Worm (Caenorhabditis elegans): Measurements from ENCODE around the gene C44B9.2.

The C44B9.2 gene

DNA sequence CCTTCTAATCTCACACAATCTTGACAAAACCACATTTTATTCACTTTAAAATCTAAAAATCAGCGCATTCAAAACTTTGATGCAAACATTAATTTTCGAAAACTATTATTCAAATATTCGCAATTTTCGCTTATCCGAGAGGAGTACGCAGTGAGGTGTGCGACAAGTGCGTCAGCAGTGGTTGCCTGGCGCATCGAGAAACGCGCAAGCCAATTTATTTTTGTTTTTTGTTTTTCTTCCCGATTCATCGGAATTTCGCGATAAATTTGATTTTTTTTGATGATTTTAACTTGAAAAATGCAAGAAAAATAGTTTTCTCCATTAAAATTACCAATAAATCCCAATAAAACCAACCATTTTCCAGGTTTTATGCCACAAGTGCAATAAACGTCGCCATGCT, 26.4 kb upstream of the C44B9.2 start, which contains the start of the genes fbxb-85 and hex-3:
Gene fbxb-85, minus strand, starts transcription at position 106 of the 400 bp plus-strand sequence.
Gene hex-3, plus strand, starts transcription at position 365 of the 400 bp plus-strand sequence.
- TF ChIP-seq elt-3 (tag; optimal IDR thresholded peaks at IDR 0.05) (no peak), ceh-9 (tag; optimal IDR thresholded peaks at IDR 0.05) (no peak), ztf-4 (tag; optimal IDR thresholded peaks at IDR 0.05) (peak; percentile 29), nhr-23 (tag; optimal IDR thresholded peaks at IDR 0.05) (peak; percentile 96), nfya-1 (tag; optimal IDR thresholded peaks at IDR 0.05; ENCODE audit: insufficient read depth) (peak; percentile 97), ztf-11 (tag; optimal IDR thresholded peaks at IDR 0.05) (no peak), nhr-43 (tag; optimal IDR thresholded peaks at IDR 0.05; ENCODE audit: poor library complexity, severe bottlenecking) (peak; percentile 96), nhr-28 (tag; optimal IDR thresholded peaks at IDR 0.05) (peak; percentile 60), nhr-77 (tag; optimal IDR thresholded peaks at IDR 0.05) (peak; percentile 74), ceh-82 (tag; optimal IDR thresholded peaks at IDR 0.05) (peak; percentile 82), ama-1 (optimal IDR thresholded peaks at IDR 0.05) (peak; percentile 68), jun-1 (tag; optimal IDR thresholded peaks at IDR 0.05) (peak; percentile 70), nhr-11 (tag; optimal IDR thresholded peaks at IDR 0.05) (peak; percentile 64), ZK546.5 (tag; optimal IDR thresholded peaks at IDR 0.05) (peak; percentile 27), snpc-4 (tag; optimal IDR thresholded peaks at IDR 0.05) (peak; percentile 71), lin-15B (tag; optimal IDR thresholded peaks at IDR 0.05) (peak; percentile 95), ceh-16 (tag; optimal IDR thresholded peaks at IDR 0.05) (no peak), fkh-10 (GFP tag; optimal IDR thresholded peaks at IDR 0.05) (peak; percentile 86), egl-5 (tag; optimal IDR thresholded peaks at IDR 0.05) (peak; percentile 85), nhr-67 (tag; optimal IDR thresholded peaks at IDR 0.05) (no peak), aly-2 (tag; optimal IDR thresholded peaks at IDR 0.05) (peak; percentile 4), elt-1 (tag; optimal IDR thresholded peaks at IDR 0.05) (no peak), unc-39 (tag; optimal IDR thresholded peaks at IDR 0.05) (no peak), nhr-237 (tag; optimal IDR thresholded peaks at IDR 0.05) (no peak), hmg-11 (tag; optimal IDR thresholded peaks at IDR 0.05) (peak; percentile 87), fkh-2 (tag; optimal IDR thresholded peaks at IDR 0.05) (no peak), pha-4 (tag; optimal IDR thresholded peaks at IDR 0.05) (peak; percentile 94), skn-1 (tag; optimal IDR thresholded peaks at IDR 0.05) (peak; percentile 58), mml-1 (tag; optimal IDR thresholded peaks at IDR 0.05) (no peak), fos-1 (tag; optimal IDR thresholded peaks at IDR 0.05) (no peak), elt-2 (tag; optimal IDR thresholded peaks at IDR 0.05) (peak; percentile 69), ceh-28 (tag; optimal IDR thresholded peaks at IDR 0.05) (peak; percentile 89), mdl-1 (tag; optimal IDR thresholded peaks at IDR 0.05) (peak; percentile 46), eor-1 (tag; optimal IDR thresholded peaks at IDR 0.05) (no peak), nhr-76 (tag; optimal IDR thresholded peaks at IDR 0.05) (peak; percentile 17), pqm-1 (tag; optimal IDR thresholded peaks at IDR 0.05) (peak; percentile 58), R02D3.7 (tag; optimal IDR thresholded peaks at IDR 0.05) (peak; percentile 84), daf-12 (tag; optimal IDR thresholded peaks at IDR 0.05) (peak; percentile 33), tbx-2 (tag; optimal IDR thresholded peaks at IDR 0.05) (peak; percentile 89), lin-39 (tag; optimal IDR thresholded peaks at IDR 0.05) (peak; percentile 87), sea-2 (GFP tag; optimal IDR thresholded peaks at IDR 0.05) (no peak), nhr-25 (tag; optimal IDR thresholded peaks at IDR 0.05) (peak; percentile 88), nhr-12 (tag; optimal IDR thresholded peaks at IDR 0.05) (no peak), egl-27 (tag; optimal IDR thresholded peaks at IDR 0.05) (peak; percentile 44), unc-62 (GFP tag; optimal IDR thresholded peaks at IDR 0.05) (peak; percentile 28), lsy-12 (tag; optimal IDR thresholded peaks at IDR 0.05) (peak; percentile 95), zag-1 (tag; optimal IDR thresholded peaks at IDR 0.05) (peak; percentile 20)

Data from whole organism, L3 larva.